Worm (Caenorhabditis elegans) whole organism, late embryonic: ENCODE measurements around the gene F49E12.7.

Source experiments
- C38D4.7 ChIP-seq: fragments of 200-800 bp; sonication (Bioruptor generic); optimal IDR thresholded peaks from 2 replicates; lab custom pipeline; 2018; ENCODE audit warnings: mild to moderate bottlenecking, missing genetic modification characterization, moderate library complexity, missing compliant biosample characterization
- F13H6.1 ChIP-seq: sonication (generic microtip); optimal IDR thresholded peaks from 2 replicates; lab custom pipeline; 2016; ENCODE audit warnings: missing genetic modification characterization, missing compliant biosample characterization
- ceh-18 ChIP-seq: sonication (generic microtip); optimal IDR thresholded peaks from 2 replicates; lab custom pipeline; 2016; ENCODE audit warnings: missing genetic modification characterization, missing compliant biosample characterization
- ceh-2 ChIP-seq: sonication (generic microtip); optimal IDR thresholded peaks from 2 replicates; lab custom pipeline; 2016; ENCODE audit warnings: missing genotype, missing genetic modification characterization, missing compliant biosample characterization
- ceh-22 ChIP-seq: sonication (generic microtip); optimal IDR thresholded peaks from 2 replicates; lab custom pipeline; 2017; ENCODE audit warnings: missing biosample characterization, missing genetic modification characterization
- ceh-34 ChIP-seq: sonication (generic microtip); optimal IDR thresholded peaks from 2 replicates; lab custom pipeline; 2016; ENCODE audit warnings: mild to moderate bottlenecking, missing genetic modification characterization, missing compliant biosample characterization
- ceh-45 ChIP-seq: fragments of 200-800 bp; sonication (Bioruptor generic); IDR thresholded peaks from 2 replicates; pipeline ENCODE4 v1.3.6; 2022; ENCODE audit warnings: missing genetic modification reagents, missing genetic modification characterization, missing compliant biosample characterization
- ceh-48 ChIP-seq: sonication (generic microtip); optimal IDR thresholded peaks from 2 replicates; lab custom pipeline; 2016; ENCODE audit warnings: missing genetic modification characterization, inconsistent platforms, missing compliant biosample characterization
- che-1 ChIP-seq: sonication (generic microtip); optimal IDR thresholded peaks from 2 replicates; lab custom pipeline; 2016; ENCODE audit warnings: mild to moderate bottlenecking, missing genetic modification characterization, missing compliant biosample characterization
- elt-4 ChIP-seq: sonication (generic microtip); optimal IDR thresholded peaks from 2 replicates; lab custom pipeline; 2016; ENCODE audit warnings: missing genetic modification characterization, missing compliant biosample characterization
- ets-4 ChIP-seq: sonication (generic microtip); optimal IDR thresholded peaks from 2 replicates; lab custom pipeline; 2016; ENCODE audit warnings: missing genetic modification characterization, missing compliant biosample characterization
- eyg-1 ChIP-seq: sonication (generic microtip); optimal IDR thresholded peaks from 2 replicates; lab custom pipeline; 2016; ENCODE audit warnings: missing genotype, missing genetic modification characterization, missing compliant biosample characterization
- fax-1 ChIP-seq: sonication (generic microtip); optimal IDR thresholded peaks from 2 replicates; lab custom pipeline; 2016; ENCODE audit warnings: missing genotype, missing genetic modification characterization, missing compliant biosample characterization
- fkh-10 ChIP-seq: fragments of 150-350 bp; optimal IDR thresholded peaks from 2 replicates; lab custom pipeline; 2014; ENCODE audit warnings: missing biosample characterization, missing genetic modification reagents, missing genetic modification characterization
- hlh-13 ChIP-seq: fragments of 200-800 bp; sonication (Bioruptor generic); optimal IDR thresholded peaks from 2 replicates; lab custom pipeline; 2018; ENCODE audit warnings: mild to moderate bottlenecking, missing genetic modification characterization, missing compliant biosample characterization
- hlh-8 ChIP-seq: sonication (generic microtip); optimal IDR thresholded peaks from 2 replicates; lab custom pipeline; 2016; ENCODE audit warnings: missing genotype, missing genetic modification characterization, missing compliant biosample characterization
- lin-11 ChIP-seq: fragments of 200-800 bp; sonication (Bioruptor generic); optimal IDR thresholded peaks from 2 replicates; lab custom pipeline; 2018; ENCODE audit warnings: mild to moderate bottlenecking, missing genetic modification characterization, missing compliant biosample characterization
- nfya-1 ChIP-seq: sonication (generic microtip); optimal IDR thresholded peaks from 2 replicates; lab custom pipeline; 2017; ENCODE audit warnings: missing genetic modification characterization, mild to moderate bottlenecking, missing compliant biosample characterization, antibody characterized with exemption, moderate library complexity
- nhr-232 ChIP-seq: sonication (generic microtip); optimal IDR thresholded peaks from 2 replicates; lab custom pipeline; 2016; ENCODE audit warnings: missing genetic modification characterization, missing compliant biosample characterization
- npax-4 ChIP-seq: sonication (generic microtip); optimal IDR thresholded peaks from 2 replicates; lab custom pipeline; 2016; ENCODE audit warnings: missing genetic modification characterization, missing compliant biosample characterization
- pag-3 ChIP-seq: sonication (generic microtip); optimal IDR thresholded peaks from 2 replicates; lab custom pipeline; 2016; ENCODE audit warnings: missing compliant biosample characterization, missing genetic modification characterization, borderline replicate concordance
- pax-1 ChIP-seq: fragments of 150-350 bp; optimal IDR thresholded peaks from 2 replicates; lab custom pipeline; 2014; ENCODE audit warnings: missing biosample characterization, missing genetic modification characterization
- pha-2 ChIP-seq: sonication (generic microtip); optimal IDR thresholded peaks from 2 replicates; lab custom pipeline; 2017; ENCODE audit warnings: mild to moderate bottlenecking, missing genetic modification characterization, missing compliant biosample characterization
- pha-4 ChIP-seq: fragments of 150-350 bp; optimal IDR thresholded peaks from 2 replicates; lab custom pipeline; 2018; ENCODE audit warnings: missing biosample characterization, missing genetic modification reagents, missing genetic modification characterization
- pqm-1 ChIP-seq: sonication (generic microtip); optimal IDR thresholded peaks from 2 replicates; lab custom pipeline; 2016; ENCODE audit warnings: missing genetic modification characterization, missing compliant biosample characterization
- ref-2 ChIP-seq: sonication (generic microtip); optimal IDR thresholded peaks from 2 replicates; lab custom pipeline; 2016; ENCODE audit warnings: missing genetic modification characterization, missing compliant biosample characterization
- sdc-2 ChIP-seq: sonication (generic microtip); optimal IDR thresholded peaks from 2 replicates; lab custom pipeline; 2016; ENCODE audit warnings: missing genotype, missing genetic modification characterization, missing compliant biosample characterization
- sox-2 ChIP-seq: fragments of 200-800 bp; sonication (Bioruptor generic); IDR thresholded peaks from 2 replicates; pipeline ENCODE4 v1.3.6; 2022; ENCODE audit warnings: missing genetic modification reagents, missing genetic modification characterization, missing compliant biosample characterization
- syd-9 ChIP-seq: sonication (generic microtip); optimal IDR thresholded peaks from 2 replicates; lab custom pipeline; 2016; ENCODE audit warnings: mild to moderate bottlenecking, missing genetic modification characterization, moderate library complexity, missing compliant biosample characterization
- tbx-2 ChIP-seq: sonication (generic microtip); optimal IDR thresholded peaks from 2 replicates; lab custom pipeline; 2016; ENCODE audit warnings: missing genetic modification characterization, missing compliant biosample characterization
- tbx-7 ChIP-seq: sonication (generic microtip); optimal IDR thresholded peaks from 2 replicates; lab custom pipeline; 2016; ENCODE audit warnings: missing genotype, missing genetic modification characterization, missing compliant biosample characterization
- ttx-3 ChIP-seq: sonication (generic microtip); optimal IDR thresholded peaks from 2 replicates; lab custom pipeline; 2016; ENCODE audit warnings: missing genetic modification reagents, missing genetic modification characterization, missing compliant biosample characterization
- unc-42 ChIP-seq: sonication (generic microtip); optimal IDR thresholded peaks from 2 replicates; lab custom pipeline; 2016; ENCODE audit warnings: missing genotype, missing genetic modification characterization, missing compliant biosample characterization
- unc-86 ChIP-seq: sonication (generic microtip); optimal IDR thresholded peaks from 2 replicates; lab custom pipeline; 2016; ENCODE audit warnings: missing genetic modification characterization, missing compliant biosample characterization
- zip-5 ChIP-seq: sonication (generic microtip); optimal IDR thresholded peaks from 2 replicates; lab custom pipeline; 2016; ENCODE audit warnings: missing genetic modification characterization, missing compliant biosample characterization
- ztf-16 ChIP-seq: sonication (generic microtip); optimal IDR thresholded peaks from 2 replicates; lab custom pipeline; 2017; ENCODE audit warnings: missing genetic modification characterization, missing compliant biosample characterization

Gene F49E12.7

DNA sequence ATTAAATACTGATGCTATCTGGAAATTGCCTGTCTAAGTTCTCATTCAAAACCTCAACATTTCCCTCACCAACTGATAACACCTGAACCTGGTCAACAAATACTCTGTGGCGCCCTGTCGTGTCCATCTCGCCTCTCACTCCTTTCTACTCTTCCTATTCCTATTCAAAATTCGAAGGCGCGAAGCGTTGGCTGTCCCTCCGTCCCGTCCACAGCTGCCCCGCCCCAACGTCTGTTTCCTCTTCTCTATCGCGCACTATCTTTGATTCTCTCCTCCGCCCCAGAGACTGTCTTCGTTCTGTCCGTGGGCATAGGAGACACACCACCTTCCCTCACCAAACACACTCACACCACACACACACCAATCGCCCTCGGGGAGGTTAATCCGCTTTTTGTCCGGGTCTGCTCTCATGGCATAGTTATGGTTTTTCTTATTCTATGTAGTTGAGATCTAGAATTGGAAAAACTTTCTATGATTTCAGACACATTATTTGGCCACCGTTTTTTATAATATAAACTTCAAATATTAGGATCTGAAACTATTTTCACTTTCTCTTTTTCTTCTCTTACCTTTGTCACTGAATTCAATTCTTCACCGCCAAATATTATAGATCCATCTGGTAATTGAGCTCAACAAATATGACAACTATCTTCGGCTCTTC is 16.2 kb upstream of the F49E12.7 start, which contains the start of gene efl-3:
efl-3 (plus strand) TSS at position 611 of the 661 bp plus-strand sequence.
- TF ChIP-seq ref-2, result peak; percentile 42
- peak; percentile 22 for TF ChIP-seq ceh-2 (tag; lab: Kevin White, UChicago)
- TF ChIP-seq ceh-45 (GFP tag; lab: Robert Waterston, UW), result peak; percentile 23; the same call in 1 of the 2 replicates
- no peak for TF ChIP-seq unc-42 (tag; lab: Kevin White, UChicago)
- no peak for TF ChIP-seq ttx-3 (tag; lab: Kevin White, UChicago)
- no peak for TF ChIP-seq F13H6.1 (tag; lab: Kevin White, UChicago)
- TF ChIP-seq ztf-16, result no peak
- peak; percentile 1 for TF ChIP-seq sdc-2 (tag; lab: Kevin White, UChicago)
- no peak for TF ChIP-seq nhr-232 (tag; lab: Kevin White, UChicago)
- no peak for TF ChIP-seq hlh-13 (GFP tag; lab: Kevin White, UChicago)
- no peak for TF ChIP-seq che-1
- no peak for TF ChIP-seq unc-86 (tag; lab: Kevin White, UChicago)
- TF ChIP-seq nfya-1 (tag; lab: Kevin White, UChicago), result peak; percentile 22
- no peak for TF ChIP-seq ceh-18 (tag; lab: Kevin White, UChicago)
- no peak for TF ChIP-seq C38D4.7 (GFP tag; lab: Kevin White, UChicago)
- TF ChIP-seq pqm-1 (tag; lab: Kevin White, UChicago), result no peak
- no peak for TF ChIP-seq npax-4 (tag; lab: Kevin White, UChicago)
- TF ChIP-seq hlh-8 (tag; lab: Kevin White, UChicago), result no peak
- TF ChIP-seq pha-2 (tag; lab: Kevin White, UChicago), result no peak
- peak; percentile 25 for TF ChIP-seq tbx-2
- TF ChIP-seq fkh-10, result no peak
- TF ChIP-seq ceh-34, result peak; percentile 36
- TF ChIP-seq zip-5 (tag; lab: Kevin White, UChicago), result no peak

DNA sequence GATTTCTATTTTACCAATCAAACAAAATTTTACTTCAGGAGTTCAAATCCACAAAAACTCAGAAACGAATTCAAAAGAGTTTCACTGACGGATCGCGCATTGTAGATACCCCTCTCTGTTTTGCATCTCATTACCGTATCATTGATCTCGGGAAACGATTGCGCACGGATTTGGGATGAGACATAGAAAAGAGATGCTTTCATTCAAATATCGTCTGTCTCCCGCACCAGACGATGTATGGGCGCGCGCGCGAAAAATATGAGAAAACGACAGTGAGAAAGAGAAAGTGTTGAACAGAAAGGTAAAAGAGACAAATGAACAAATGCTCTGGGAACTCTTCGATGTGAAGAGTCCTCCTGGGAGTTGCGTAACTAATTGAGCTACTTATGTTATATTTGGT is 15.1 kb upstream of the F49E12.7 start:
- TF ChIP-seq ceh-48 (tag; lab: Kevin White, UChicago) (no peak), tbx-2 (no peak), syd-9 (tag; lab: Kevin White, UChicago) (no peak), lin-11 (tag; lab: Kevin White, UChicago) (no peak), tbx-7 (tag; lab: Kevin White, UChicago) (no peak), ceh-22 (tag; lab: Kevin White, UChicago) (no peak), fkh-10 (no peak), fax-1 (tag; lab: Kevin White, UChicago) (no peak), elt-4 (no peak)

DNA sequence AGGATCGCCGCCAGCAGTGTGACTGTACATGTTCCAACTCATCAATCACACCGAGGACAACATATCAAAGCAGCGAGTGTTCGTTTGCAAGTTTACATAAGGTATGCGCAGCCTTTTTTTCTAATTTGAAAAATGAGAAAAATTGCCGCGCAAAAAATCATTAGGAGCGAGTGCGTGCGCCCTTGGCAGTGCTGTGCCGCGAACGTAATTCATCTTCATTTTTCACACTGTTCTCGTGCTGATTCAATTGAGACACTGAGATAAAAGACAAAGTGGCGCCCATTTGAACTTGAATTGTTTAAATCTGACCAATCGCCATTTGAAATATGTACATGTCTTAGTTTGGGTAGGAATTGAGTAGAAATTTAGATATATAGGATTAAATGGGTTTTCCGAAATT is 13.6 kb upstream of the F49E12.7 start:
- no peak for TF ChIP-seq ref-2
- no peak for TF ChIP-seq sox-2
- TF ChIP-seq elt-4, result no peak
- TF ChIP-seq ceh-2 (tag; lab: Kevin White, UChicago), result no peak
- no peak for TF ChIP-seq eyg-1 (tag; lab: Kevin White, UChicago)

DNA sequence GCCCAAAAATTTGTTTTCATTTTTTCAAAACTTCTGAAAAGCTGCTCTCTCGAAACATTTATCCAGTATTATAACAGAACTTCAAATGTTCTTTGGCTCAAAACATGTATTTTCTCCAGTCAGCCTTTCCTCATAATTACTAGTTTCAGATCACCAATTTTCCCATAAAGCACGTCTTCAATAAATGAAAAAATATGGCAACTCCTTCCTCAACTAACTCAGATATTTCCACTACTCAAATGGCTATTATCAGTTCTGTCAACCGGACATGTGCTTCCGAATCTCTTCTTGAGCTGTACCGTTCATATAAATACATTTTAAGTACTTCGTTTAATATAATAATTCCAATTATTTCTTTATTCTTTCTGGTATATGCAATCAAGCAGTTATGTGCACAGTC is 11.6 kb upstream of the F49E12.7 start, which contains the start of gene sra-13:
sra-13 (plus strand) TSS at position 195 of the 400 bp plus-strand sequence.
- no peak for TF ChIP-seq eyg-1 (tag; lab: Kevin White, UChicago)
- no peak for TF ChIP-seq sdc-2 (tag; lab: Kevin White, UChicago)
- no peak for TF ChIP-seq pha-4
- no peak for TF ChIP-seq pqm-1 (tag; lab: Kevin White, UChicago)
- no peak for TF ChIP-seq C38D4.7 (GFP tag; lab: Kevin White, UChicago)
- TF ChIP-seq pax-1, result no peak
- TF ChIP-seq pag-3 (tag; lab: Kevin White, UChicago), result no peak
- no peak for TF ChIP-seq ets-4 (tag; lab: Kevin White, UChicago)
- no peak for TF ChIP-seq npax-4 (tag; lab: Kevin White, UChicago)
- TF ChIP-seq lin-11 (tag; lab: Kevin White, UChicago), result no peak
